Worm (Caenorhabditis elegans) whole organism, L4 larva: Measurements from ENCODE around the gene blos-1.
A peak's percentile ranks its signal among the peaks of the same experiment; 100 is the strongest.

ENCODE experiments used
- F37D6.2 ChIP-seq: sonication (generic microtip); optimal IDR thresholded peaks from 2 replicates; lab custom pipeline; 2016; ENCODE audit warnings: mild to moderate bottlenecking, missing genetic modification characterization, missing compliant biosample characterization
- F44E2.7 ChIP-seq: fragments of 200-800 bp; sonication (Bioruptor generic); IDR thresholded peaks from 2 replicates; pipeline ENCODE4 v2.1.2; 2022; ENCODE audit warnings: missing genetic modification characterization, missing compliant biosample characterization
- F49E8.2 ChIP-seq: sonication (generic microtip); optimal IDR thresholded peaks from 2 replicates; lab custom pipeline; 2016; ENCODE audit warnings: missing compliant biosample characterization, mild to moderate bottlenecking, missing genetic modification characterization, borderline replicate concordance
- Y105C5A.15 ChIP-seq: fragments of 200-800 bp; sonication (Bioruptor generic); IDR thresholded peaks from 2 replicates; pipeline ENCODE4 v1.3.6; 2022; ENCODE audit warnings: missing genetic modification characterization, missing compliant biosample characterization
- ZK546.5 ChIP-seq, 2 experiments: sonication (generic microtip); optimal IDR thresholded peaks; 2 replicates each; lab custom pipeline; 2017; ENCODE audit warnings: missing biosample characterization in 2 of 2, missing genetic modification characterization in 2 of 2
- aha-1 ChIP-seq: fragments of 150-350 bp; peaks from one replicate; lab custom pipeline; 2014; ENCODE audit warnings: missing biosample characterization, missing genetic modification characterization
- ama-1 ChIP-seq: fragments of 150-350 bp; optimal IDR thresholded peaks from 2 replicates; lab custom pipeline; 2014; ENCODE audit warnings: inconsistent platforms, mixed read lengths
- attf-4 ChIP-seq: sonication (generic microtip); optimal IDR thresholded peaks from 3 replicates; lab custom pipeline; 2017; ENCODE audit warnings: missing biosample characterization, missing genetic modification characterization
- ceh-44 ChIP-seq: fragments of 200-800 bp; sonication (Bioruptor generic); IDR thresholded peaks from 2 replicates; pipeline ENCODE4 v1.3.6; 2022; ENCODE audit warnings: missing genetic modification reagents, missing genetic modification characterization, missing compliant biosample characterization
- ces-1 ChIP-seq: fragments of 150-350 bp; sonication (generic microtip); optimal IDR thresholded peaks from 4 replicates; lab custom pipeline; 2014; ENCODE audit warnings: missing biosample characterization, missing genetic modification reagents, missing genetic modification characterization
- daf-16 ChIP-seq, 3 experiments: sonication (generic microtip); optimal IDR thresholded peaks; 2 replicates each; lab custom pipeline; 2016 to 2017; ENCODE audit warnings: missing genetic modification characterization in 3 of 3, missing genetic modification reagents in 3 of 3, mild to moderate bottlenecking in 2 of 3, missing compliant biosample characterization in 2 of 3, missing biosample characterization in 1 of 3, moderate library complexity in 1 of 3
- daf-19 ChIP-seq: fragments of 200-800 bp; sonication (Bioruptor generic); conservative IDR thresholded peaks from 2 replicates; pipeline ENCODE4 v1.3.6; 2022; ENCODE audit warnings: missing genetic modification characterization, missing compliant biosample characterization
- daf-8 ChIP-seq: fragments of 200-800 bp; sonication (Bioruptor generic); IDR thresholded peaks from 2 replicates; pipeline ENCODE4 v1.3.6; 2022; ENCODE audit warnings: missing genetic modification characterization, missing compliant biosample characterization
- dmd-6 ChIP-seq: fragments of 200-800 bp; sonication (Bioruptor generic); IDR thresholded peaks from 2 replicates; pipeline ENCODE4 v1.3.6; 2022; ENCODE audit warnings: missing genetic modification reagents, missing genetic modification characterization, missing compliant biosample characterization
- dmd-8 ChIP-seq: fragments of 200-800 bp; sonication (Bioruptor generic); IDR thresholded peaks from 2 replicates; pipeline ENCODE4 v1.3.6; 2022; ENCODE audit warnings: missing genetic modification characterization, missing compliant biosample characterization
- dmd-9 ChIP-seq: fragments of 200-800 bp; sonication (Bioruptor generic); IDR thresholded peaks from 2 replicates; pipeline ENCODE4 v1.3.6; 2022; ENCODE audit warnings: missing genetic modification reagents, missing genetic modification characterization, missing compliant biosample characterization
- dve-1 ChIP-seq: sonication (generic microtip); optimal IDR thresholded peaks from 2 replicates; lab custom pipeline; 2017; ENCODE audit warnings: antibody characterized with exemption, mild to moderate bottlenecking, missing genetic modification characterization, missing compliant biosample characterization; ENCODE audit not compliant: insufficient read depth
- gei-8 ChIP-seq: fragments of 200-800 bp; sonication (Bioruptor generic); optimal IDR thresholded peaks from 2 replicates; lab custom pipeline; 2018; ENCODE audit warnings: mild to moderate bottlenecking, missing genetic modification characterization, missing compliant biosample characterization
- hlh-11 ChIP-seq: fragments of 200-800 bp; sonication (Bioruptor generic); optimal IDR thresholded peaks from 2 replicates; lab custom pipeline; 2018; ENCODE audit warnings: mild to moderate bottlenecking, missing genetic modification characterization, missing compliant biosample characterization
- jun-1 ChIP-seq: fragments of 150-350 bp; optimal IDR thresholded peaks from 2 replicates; lab custom pipeline; 2014; ENCODE audit warnings: missing biosample characterization, missing genetic modification reagents, missing genetic modification characterization
- lin-13 ChIP-seq: fragments of 150-350 bp; optimal IDR thresholded peaks from 2 replicates; lab custom pipeline; 2014; ENCODE audit warnings: missing biosample characterization, missing genetic modification reagents, missing genetic modification characterization
- lin-29 ChIP-seq: fragments of 200-800 bp; sonication (Bioruptor generic); IDR thresholded peaks from 2 replicates; pipeline ENCODE4 v1.3.6; 2022; ENCODE audit warnings: missing genetic modification reagents, missing genetic modification characterization, missing compliant biosample characterization
- lin-38 ChIP-seq: fragments of 200-800 bp; sonication (Bioruptor generic); IDR thresholded peaks from 2 replicates; pipeline ENCODE4 v1.3.6; 2022; ENCODE audit warnings: missing genetic modification reagents, missing genetic modification characterization, missing compliant biosample characterization
- lir-3 ChIP-seq: sonication (generic microtip); optimal IDR thresholded peaks from 2 replicates; lab custom pipeline; 2016; ENCODE audit warnings: mild to moderate bottlenecking, missing genetic modification characterization, missing compliant biosample characterization
- mdl-1 ChIP-seq, 2 experiments: fragments of 150-350 bp in 1 of 2; sonication (generic microtip) in 1 of 2; optimal IDR thresholded peaks; 2 replicates each; lab custom pipeline; 2014 to 2017; ENCODE audit warnings: missing biosample characterization in 2 of 2, missing genetic modification characterization in 2 of 2
- mxl-2 ChIP-seq: fragments of 200-800 bp; sonication (Bioruptor generic); conservative IDR thresholded peaks from 2 replicates; pipeline ENCODE4 v1.3.6; 2022; ENCODE audit warnings: missing genetic modification reagents, missing genetic modification characterization, missing compliant biosample characterization
- nhr-11 ChIP-seq: fragments of 150-350 bp; optimal IDR thresholded peaks from 2 replicates; lab custom pipeline; 2014; ENCODE audit warnings: missing biosample characterization, missing genetic modification characterization
- pqm-1 ChIP-seq: sonication (generic microtip); optimal IDR thresholded peaks from 2 replicates; lab custom pipeline; 2017; ENCODE audit warnings: missing biosample characterization, missing genetic modification characterization
- saeg-2 ChIP-seq: fragments of 200-800 bp; sonication (Bioruptor generic); IDR thresholded peaks from 2 replicates; pipeline ENCODE4 v1.3.6; 2022; ENCODE audit warnings: missing genetic modification reagents, missing genetic modification characterization, missing compliant biosample characterization
- set-16 ChIP-seq: fragments of 200-800 bp; sonication (Bioruptor generic); IDR thresholded peaks from 2 replicates; pipeline ENCODE4 v1.3.6; 2022; ENCODE audit warnings: missing genetic modification reagents, missing genetic modification characterization, missing compliant biosample characterization
- unc-62 ChIP-seq, 3 experiments: fragments of 150-350 bp in 1 of 3; sonication (generic microtip); optimal IDR thresholded peaks in 2 of 3; peaks in 1 of 3; 1 replicate in 1 of 3; 2 replicates in 2 of 3; lab custom pipeline; 2014 to 2017; ENCODE audit warnings: missing biosample characterization in 3 of 3, missing genetic modification characterization in 3 of 3, missing genetic modification reagents in 3 of 3, missing genotype in 1 of 3
- vab-7 ChIP-seq: fragments of 200-800 bp; sonication (Bioruptor generic); IDR thresholded peaks from 2 replicates; pipeline ENCODE4 v1.3.6; 2022; ENCODE audit warnings: missing genetic modification reagents, missing genetic modification characterization, missing compliant biosample characterization
- ztf-11 ChIP-seq: fragments of 150-350 bp; optimal IDR thresholded peaks from 2 replicates; lab custom pipeline; 2014; ENCODE audit warnings: missing biosample characterization, missing genetic modification characterization

The blos-1 gene

DNA sequence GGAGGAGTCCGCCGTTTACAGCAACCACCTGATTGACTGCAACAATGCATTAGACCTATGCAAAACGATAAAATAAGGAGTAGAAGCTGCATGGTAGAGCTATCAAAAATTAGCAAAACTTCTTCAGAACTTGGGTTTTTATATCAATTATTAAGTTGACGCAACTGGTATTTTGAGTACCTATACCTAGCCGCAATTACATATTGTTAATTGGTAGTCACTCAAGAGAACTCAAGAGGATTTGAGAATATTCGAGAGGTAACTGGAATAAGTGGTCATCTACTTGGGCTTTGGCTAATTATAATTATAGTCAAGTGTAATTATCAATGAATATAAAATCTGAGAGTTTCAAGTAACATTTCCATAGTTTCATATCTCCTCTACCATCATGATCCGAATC, 10.5 kb downstream of the blos-1 start, which contains the start of the genes T20G5.13 and T20G5.12:
Gene T20G5.13 (minus strand): TSS at position 101 of the 400 bp plus-strand sequence.
Gene T20G5.12 (plus strand): TSS at position 370 of the 400 bp plus-strand sequence.
- TF ChIP-seq F44E2.7 (GFP tag; lab: Robert Waterston, UW) (no peak), lin-13 (GFP tag; lab: Kevin White, UChicago) (no peak), hlh-11 (tag; lab: Kevin White, UChicago) (no peak), set-16 (no peak), ceh-44 (GFP tag; lab: Robert Waterston, UW) (no peak)

ce11 chrIII:10199052-10199451, 12.7 kb downstream of the blos-1 start, which contains the start of gene T20G5.8:
T20G5.8 (plus strand) TSS chrIII:10199352.
- TF ChIP-seq attf-4 (no peak), lin-38 (GFP tag; lab: Robert Waterston, UW) (no peak), vab-7 (no peak), Y105C5A.15 (no peak), nhr-11 (tag; lab: Kevin White, UChicago) (no peak), saeg-2 (GFP tag; lab: Robert Waterston, UW) (no peak), jun-1 (no peak), dmd-9 (GFP tag; lab: Robert Waterston, UW) (no peak), daf-8 (GFP tag; lab: Robert Waterston, UW) (no peak), daf-19 (GFP tag; lab: Robert Waterston, UW) (no peak), dmd-8 (GFP tag; lab: Robert Waterston, UW) (no peak), gei-8 (no peak), hlh-11 (tag; lab: Kevin White, UChicago) (no peak), dmd-6 (no peak)

- TF ChIP-seq ztf-11 (tag; lab: Kevin White, UChicago) (no peak), gei-8 (no peak)
Measured at ce11 chrIII:10197416-10197815, 14.3 kb downstream of the blos-1 start, which contains the start of gene dod-6. dod-6 (plus strand) TSS chrIII:10197716.

DNA sequence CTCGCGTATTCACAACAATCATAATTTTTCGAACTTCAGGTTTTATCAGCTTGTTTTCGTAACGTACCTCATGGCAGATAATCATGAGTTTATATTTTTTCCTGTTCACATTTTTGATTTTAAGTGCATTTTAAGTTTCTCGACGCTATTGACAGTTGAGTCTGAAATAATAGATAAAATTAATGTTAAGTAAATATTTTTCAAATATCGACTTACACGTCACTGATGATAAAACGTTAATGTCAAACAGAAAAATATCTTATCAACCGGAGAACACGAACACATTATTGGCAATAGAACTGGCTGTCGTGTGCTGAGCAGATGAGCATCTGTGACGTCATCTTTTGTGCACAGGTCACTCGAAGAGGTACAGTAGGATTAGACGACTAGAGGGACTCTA, 14.9 kb downstream of the blos-1 start:
- TF ChIP-seq dve-1 (tag; lab: Kevin White, UChicago) (peak; percentile 88), F49E8.2 (tag; lab: Kevin White, UChicago) (no peak), daf-16 (GFP tag; optimal IDR thresholded peaks at IDR 0.05; lab: Kevin White, UChicago) (peak in 1 of 2 experiments; percentile 30), daf-16 (tag; optimal IDR thresholded peaks at IDR 0.05; lab: Kevin White, UChicago) (peak; percentile 100), dmd-6 (peak; percentile 59), lin-38 (GFP tag; lab: Robert Waterston, UW) (no peak), nhr-11 (tag; lab: Kevin White, UChicago) (no peak), mxl-2 (no peak)

- TF ChIP-seq unc-62 (GFP tag; optimal IDR thresholded peaks at IDR 0.05 in 1 of 2; lab: Kevin White, UChicago) (peak in 1 of 2 experiments; percentile 77), unc-62 (tag; optimal IDR thresholded peaks at IDR 0.05; lab: Kevin White, UChicago) (no peak), aha-1 (tag; lab: Kevin White, UChicago) (peak; percentile 54), ces-1 (GFP tag; lab: Kevin White, UChicago) (no peak), pqm-1 (tag; lab: Kevin White, UChicago) (no peak)
Measured at ce11 chrIII:10195911-10196310, 15.8 kb downstream of the blos-1 start.

DNA sequence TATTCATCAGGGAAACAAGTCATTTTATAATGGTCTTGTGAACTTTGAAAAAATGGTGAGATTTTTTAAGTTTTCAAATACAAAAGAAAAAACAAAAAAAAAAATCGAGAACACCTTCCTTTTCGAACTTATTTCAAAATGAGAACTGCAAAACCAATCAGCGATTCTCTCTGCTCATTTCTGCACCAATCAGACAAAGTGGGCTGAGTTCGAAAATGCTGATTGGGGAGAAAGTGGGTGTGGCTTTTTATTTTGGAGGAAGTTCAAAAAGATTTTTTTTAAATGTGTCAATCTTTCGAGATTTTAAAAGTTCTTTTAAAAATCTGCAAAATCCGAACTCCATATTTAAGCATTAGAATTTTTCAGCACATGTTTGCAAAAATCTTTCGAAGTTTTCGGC, 17.2 kb downstream of the blos-1 start:
- TF ChIP-seq lir-3 (tag; lab: Kevin White, UChicago) (no peak), ama-1 (lab: Kevin White, UChicago) (no peak), Y105C5A.15 (no peak), saeg-2 (GFP tag; lab: Robert Waterston, UW) (no peak), mdl-1 (tag; optimal IDR thresholded peaks at IDR 0.05; lab: Kevin White, UChicago) (no peak), lin-29 (GFP tag; lab: Robert Waterston, UW) (no peak), F37D6.2 (no peak), ZK546.5 (tag; optimal IDR thresholded peaks at IDR 0.05; lab: Kevin White, UChicago) (no peak)
- TF ChIP-seq, all 104 proteins: peak for 0
